Worm (Caenorhabditis elegans): ENCODE measurements around the gene W10G11.19.
A peak's percentile ranks its signal among the peaks of the same experiment; 100 is the strongest.

Gene W10G11.19

ce11 chrII:3502520-3503323, 47.7 kb upstream of the W10G11.19 start, which contains the start of the genes col-71 and Y49F6B.2 (continued):
- TF ChIP-seq hlh-8 (tag; optimal IDR thresholded peaks at IDR 0.05) (peak; percentile 60), pha-4 (tag; optimal IDR thresholded peaks at IDR 0.05) (no peak), zip-5 (tag; optimal IDR thresholded peaks at IDR 0.05) (peak; percentile 83), unc-86 (tag; optimal IDR thresholded peaks at IDR 0.05) (peak; percentile 34), ttx-3 (tag; optimal IDR thresholded peaks at IDR 0.05) (peak; percentile 49), pros-1 (tag; optimal IDR thresholded peaks at IDR 0.05) (no peak), lim-6 (tag; optimal IDR thresholded peaks at IDR 0.05) (peak; percentile 63), C38D4.7 (GFP tag; optimal IDR thresholded peaks at IDR 0.05) (no peak), sdc-2 (tag; optimal IDR thresholded peaks at IDR 0.05) (no peak), dmd-4 (tag; optimal IDR thresholded peaks at IDR 0.05; ENCODE audit: borderline replicate concordance) (no peak), tbx-7 (tag; optimal IDR thresholded peaks at IDR 0.05) (peak; percentile 84), unc-55 (GFP tag; optimal IDR thresholded peaks at IDR 0.05) (no peak), ceh-6 (GFP tag; optimal IDR thresholded peaks at IDR 0.05) (no peak), elt-2 (tag; optimal IDR thresholded peaks at IDR 0.05) (peak; percentile 67), eyg-1 (tag; optimal IDR thresholded peaks at IDR 0.05) (no peak), nhr-11 (tag; optimal IDR thresholded peaks at IDR 0.05) (no peak), gmeb-2 (tag; optimal IDR thresholded peaks at IDR 0.05) (peak; percentile 30), madf-2 (tag; optimal IDR thresholded peaks at IDR 0.05) (no peak), ahr-1 (tag; optimal IDR thresholded peaks at IDR 0.05) (peak; percentile 58)

ce11 chrII:3504717-3505116, 45.7 kb upstream of the W10G11.19 start, which contains the start of gene cyh-1:
TSS of gene cyh-1 (plus strand) at chrII:3505017.
- no peak for TF ChIP-seq rnt-1 (tag; optimal IDR thresholded peaks at IDR 0.05)

- no peak for TF ChIP-seq hlh-30 (tag; optimal IDR thresholded peaks at IDR 0.05; ENCODE audit: insufficient read depth)
Observed at ce11 chrII:3512240-3512639, 38.2 kb upstream of the W10G11.19 start, which contains the start of gene Y49F6B.19. TSS of gene Y49F6B.19 (minus strand) at chrII:3512340.

ce11 chrII:3514631-3515030, 35.8 kb upstream of the W10G11.19 start, which contains the start of gene srz-5:
TSS of gene srz-5 (minus strand) at chrII:3514731.
- TF ChIP-seq pros-1 (tag; optimal IDR thresholded peaks at IDR 0.05) = no peak
- no peak for TF ChIP-seq ceh-14 (tag; optimal IDR thresholded peaks at IDR 0.05)
- no peak for TF ChIP-seq unc-55 (GFP tag; optimal IDR thresholded peaks at IDR 0.05)
- no peak for TF ChIP-seq rnt-1 (tag; optimal IDR thresholded peaks at IDR 0.05)
- TF ChIP-seq dve-1 (tag; optimal IDR thresholded peaks at IDR 0.05) = no peak
- TF ChIP-seq ceh-18 (tag; optimal IDR thresholded peaks at IDR 0.05) = no peak
- no peak for TF ChIP-seq ceh-2 (tag; optimal IDR thresholded peaks at IDR 0.05)
- TF ChIP-seq ceh-6 (GFP tag; optimal IDR thresholded peaks at IDR 0.05) = no peak
- no peak for TF ChIP-seq nfya-1 (tag; optimal IDR thresholded peaks at IDR 0.05)
- no peak for TF ChIP-seq ceh-34 (tag; optimal IDR thresholded peaks at IDR 0.05)
- no peak for TF ChIP-seq unc-42 (tag; optimal IDR thresholded peaks at IDR 0.05)
- TF ChIP-seq ama-1 (optimal IDR thresholded peaks at IDR 0.05) = no peak
- TF ChIP-seq C08G9.2 (tag; optimal IDR thresholded peaks at IDR 0.05) = no peak
- TF ChIP-seq C38D4.7 (GFP tag; optimal IDR thresholded peaks at IDR 0.05) = no peak

- TF ChIP-seq ceh-48 (tag; optimal IDR thresholded peaks at IDR 0.05) = no peak
- no peak for TF ChIP-seq rnt-1 (tag; optimal IDR thresholded peaks at IDR 0.05)
- no peak for TF ChIP-seq pros-1 (tag; optimal IDR thresholded peaks at IDR 0.05)
- TF ChIP-seq K09A11.1 (tag; optimal IDR thresholded peaks at IDR 0.05; ENCODE audit: insufficient read depth) = no peak
- TF ChIP-seq pqm-1 (tag; optimal IDR thresholded peaks at IDR 0.05) = no peak
Observed at ce11 chrII:3515384-3516053, 34.9 kb upstream of the W10G11.19 start, which contains the start of the genes Y49F6B.14 and clec-125. TSS of gene Y49F6B.14 (minus strand) at chrII:3515484. TSS of gene clec-125 (plus strand) at chrII:3516003.
